Worm (Caenorhabditis elegans) whole organism, L4 larva: ENCODE results near the gene srh-74.

ENCODE experiments used
- F10B5.3 ChIP-seq: sonication (generic microtip); optimal IDR thresholded peaks from 2 replicates; lab custom pipeline; 2016; ENCODE audit warnings: mild to moderate bottlenecking, missing genetic modification characterization, missing compliant biosample characterization
- T20F7.1 ChIP-seq: fragments of 200-800 bp; sonication (Bioruptor generic); optimal IDR thresholded peaks from 2 replicates; lab custom pipeline; 2018; ENCODE audit warnings: mild to moderate bottlenecking, missing genetic modification characterization, missing compliant biosample characterization
- T26A8.4 ChIP-seq: fragments of 200-800 bp; sonication (Bioruptor generic); IDR thresholded peaks from 2 replicates; pipeline ENCODE4 v1.3.6; 2022; ENCODE audit warnings: missing genetic modification characterization, missing compliant biosample characterization
- Y105C5A.15 ChIP-seq: fragments of 200-800 bp; sonication (Bioruptor generic); IDR thresholded peaks from 2 replicates; pipeline ENCODE4 v1.3.6; 2022; ENCODE audit warnings: missing genetic modification characterization, missing compliant biosample characterization
- Y5F2A.4 ChIP-seq: fragments of 200-800 bp; sonication (Bioruptor generic); optimal IDR thresholded peaks from 2 replicates; lab custom pipeline; 2018; ENCODE audit warnings: mild to moderate bottlenecking, missing genetic modification characterization, missing compliant biosample characterization
- Y75B8A.6 ChIP-seq: fragments of 200-800 bp; sonication (Bioruptor generic); IDR thresholded peaks from 2 replicates; pipeline ENCODE4 v1.3.6; 2022; ENCODE audit warnings: missing genetic modification reagents, missing genetic modification characterization, missing compliant biosample characterization
- ama-1 ChIP-seq: fragments of 150-350 bp; optimal IDR thresholded peaks from 2 replicates; lab custom pipeline; 2014; ENCODE audit warnings: inconsistent platforms, mixed read lengths
- attf-4 ChIP-seq: sonication (generic microtip); optimal IDR thresholded peaks from 3 replicates; lab custom pipeline; 2017; ENCODE audit warnings: missing biosample characterization, missing genetic modification characterization
- ceh-20 ChIP-seq: fragments of 200-800 bp; sonication (Bioruptor generic); IDR thresholded peaks from 2 replicates; pipeline ENCODE4 v1.3.6; 2022; ENCODE audit warnings: missing genetic modification reagents, missing genetic modification characterization, missing compliant biosample characterization
- ceh-62 ChIP-seq: sonication (generic microtip); optimal IDR thresholded peaks from 2 replicates; lab custom pipeline; 2017; ENCODE audit warnings: missing biosample characterization, missing genetic modification characterization
- ces-1 ChIP-seq: fragments of 150-350 bp; sonication (generic microtip); optimal IDR thresholded peaks from 4 replicates; lab custom pipeline; 2014; ENCODE audit warnings: missing biosample characterization, missing genetic modification reagents, missing genetic modification characterization
- daf-12 ChIP-seq: fragments of 150-350 bp; optimal IDR thresholded peaks from 2 replicates; lab custom pipeline; 2014; ENCODE audit warnings: missing biosample characterization, missing genetic modification reagents, missing genetic modification characterization
- dmd-6 ChIP-seq: fragments of 200-800 bp; sonication (Bioruptor generic); IDR thresholded peaks from 2 replicates; pipeline ENCODE4 v1.3.6; 2022; ENCODE audit warnings: missing genetic modification reagents, missing genetic modification characterization, missing compliant biosample characterization
- dmd-9 ChIP-seq: fragments of 200-800 bp; sonication (Bioruptor generic); IDR thresholded peaks from 2 replicates; pipeline ENCODE4 v1.3.6; 2022; ENCODE audit warnings: missing genetic modification reagents, missing genetic modification characterization, missing compliant biosample characterization
- dve-1 ChIP-seq: sonication (generic microtip); optimal IDR thresholded peaks from 2 replicates; lab custom pipeline; 2017; ENCODE audit warnings: antibody characterized with exemption, mild to moderate bottlenecking, missing genetic modification characterization, missing compliant biosample characterization; ENCODE audit not compliant: insufficient read depth
- fkh-10 ChIP-seq: fragments of 150-350 bp; optimal IDR thresholded peaks from 2 replicates; lab custom pipeline; 2014; ENCODE audit warnings: missing biosample characterization, missing genetic modification reagents, missing genetic modification characterization
- fos-1 ChIP-seq: fragments of 150-350 bp; optimal IDR thresholded peaks from 2 replicates; lab custom pipeline; 2014; ENCODE audit warnings: missing biosample characterization, missing genetic modification characterization
- gei-8 ChIP-seq: fragments of 200-800 bp; sonication (Bioruptor generic); optimal IDR thresholded peaks from 2 replicates; lab custom pipeline; 2018; ENCODE audit warnings: mild to moderate bottlenecking, missing genetic modification characterization, missing compliant biosample characterization
- hlh-11 ChIP-seq: fragments of 200-800 bp; sonication (Bioruptor generic); optimal IDR thresholded peaks from 2 replicates; lab custom pipeline; 2018; ENCODE audit warnings: mild to moderate bottlenecking, missing genetic modification characterization, missing compliant biosample characterization
- hlh-30 ChIP-seq: sonication (generic microtip); optimal IDR thresholded peaks from 2 replicates; lab custom pipeline; 2017; ENCODE audit warnings: antibody characterized with exemption, mild to moderate bottlenecking, missing genetic modification characterization, missing compliant biosample characterization; ENCODE audit not compliant: insufficient read depth
- jun-1 ChIP-seq: fragments of 150-350 bp; optimal IDR thresholded peaks from 2 replicates; lab custom pipeline; 2014; ENCODE audit warnings: missing biosample characterization, missing genetic modification reagents, missing genetic modification characterization
- lim-7 ChIP-seq: fragments of 200-800 bp; sonication (Bioruptor generic); IDR thresholded peaks from 2 replicates; pipeline ENCODE4 v1.3.6; 2022; ENCODE audit warnings: missing genetic modification characterization, missing compliant biosample characterization
- lin-1 ChIP-seq: fragments of 200-800 bp; sonication (Bioruptor generic); IDR thresholded peaks from 2 replicates; pipeline ENCODE4 v1.3.6; 2022; ENCODE audit warnings: missing genetic modification reagents, missing genetic modification characterization, missing compliant biosample characterization
- lin-38 ChIP-seq: fragments of 200-800 bp; sonication (Bioruptor generic); IDR thresholded peaks from 2 replicates; pipeline ENCODE4 v1.3.6; 2022; ENCODE audit warnings: missing genetic modification reagents, missing genetic modification characterization, missing compliant biosample characterization
- madf-5 ChIP-seq, 2 experiments: fragments of 200-800 bp; sonication (Bioruptor generic); IDR thresholded peaks; 2 replicates each; pipeline ENCODE4 v1.3.6; 2022; ENCODE audit warnings: missing compliant biosample characterization in 2 of 2, missing genetic modification characterization in 2 of 2
- madf-9 ChIP-seq: fragments of 200-800 bp; sonication (Bioruptor generic); conservative IDR thresholded peaks from 2 replicates; pipeline ENCODE4 v1.3.6; 2022; ENCODE audit warnings: missing genetic modification reagents, missing genetic modification characterization, missing compliant biosample characterization
- mdt-29 ChIP-seq: fragments of 200-800 bp; sonication (Bioruptor generic); IDR thresholded peaks from 2 replicates; pipeline ENCODE4 v1.3.6; 2022; ENCODE audit warnings: missing genetic modification reagents, missing genetic modification characterization, missing compliant biosample characterization
- mep-1 ChIP-seq: fragments of 150-350 bp; sonication (generic microtip); optimal IDR thresholded peaks from 3 replicates; lab custom pipeline; 2014; ENCODE audit warnings: missing biosample characterization, missing genetic modification characterization
- nhr-10 ChIP-seq: fragments of 150-350 bp; optimal IDR thresholded peaks from 2 replicates; lab custom pipeline; 2014; ENCODE audit warnings: missing biosample characterization, missing genetic modification characterization
- nhr-102 ChIP-seq: sonication (generic microtip); optimal IDR thresholded peaks from 2 replicates; lab custom pipeline; 2016; ENCODE audit warnings: mild to moderate bottlenecking, missing genetic modification characterization, moderate library complexity, missing compliant biosample characterization
- nhr-25 ChIP-seq: sonication (generic microtip); optimal IDR thresholded peaks from 2 replicates; lab custom pipeline; 2017; ENCODE audit warnings: missing genetic modification characterization, mild to moderate bottlenecking, missing compliant biosample characterization, antibody characterized with exemption, moderate library complexity, borderline replicate concordance; ENCODE audit not compliant: insufficient read depth
- nhr-48 ChIP-seq: sonication (generic microtip); optimal IDR thresholded peaks from 2 replicates; lab custom pipeline; 2016; ENCODE audit warnings: mild to moderate bottlenecking, missing genetic modification characterization, missing compliant biosample characterization
- pha-4 ChIP-seq, 2 experiments: fragments of 150-350 bp in 1 of 2; fragments of 200-800 bp in 1 of 2; sonication (Bioruptor generic) in 1 of 2; IDR thresholded peaks in 1 of 2; optimal IDR thresholded peaks in 1 of 2; 2 replicates each; pipeline versions ENCODE4 v1.3.6 to Lab custom; 2014 to 2022; ENCODE audit warnings: missing genetic modification characterization in 2 of 2, missing genetic modification reagents in 2 of 2, missing biosample characterization in 1 of 2, missing compliant biosample characterization in 1 of 2
- php-3 ChIP-seq: fragments of 200-800 bp; sonication (Bioruptor generic); IDR thresholded peaks from 2 replicates; pipeline ENCODE4 v1.3.6; 2022; ENCODE audit warnings: missing genetic modification reagents, missing genetic modification characterization, missing compliant biosample characterization
- rbr-2 ChIP-seq: sonication (generic microtip); optimal IDR thresholded peaks from 2 replicates; lab custom pipeline; 2016; ENCODE audit warnings: missing genotype, missing genetic modification characterization, missing compliant biosample characterization
- saeg-2 ChIP-seq: fragments of 200-800 bp; sonication (Bioruptor generic); IDR thresholded peaks from 2 replicates; pipeline ENCODE4 v1.3.6; 2022; ENCODE audit warnings: missing genetic modification reagents, missing genetic modification characterization, missing compliant biosample characterization
- sdz-12 ChIP-seq: fragments of 200-800 bp; sonication (Bioruptor generic); optimal IDR thresholded peaks from 2 replicates; lab custom pipeline; 2018; ENCODE audit warnings: mild to moderate bottlenecking, missing genetic modification characterization, missing compliant biosample characterization
- set-16 ChIP-seq: fragments of 200-800 bp; sonication (Bioruptor generic); IDR thresholded peaks from 2 replicates; pipeline ENCODE4 v1.3.6; 2022; ENCODE audit warnings: missing genetic modification reagents, missing genetic modification characterization, missing compliant biosample characterization
- snpc-1.2 ChIP-seq: fragments of 200-800 bp; sonication (Bioruptor generic); IDR thresholded peaks from 2 replicates; pipeline ENCODE4 v1.3.6; 2022; ENCODE audit warnings: missing genetic modification reagents, missing genetic modification characterization, missing compliant biosample characterization
- spr-3 ChIP-seq: fragments of 200-800 bp; sonication (Bioruptor generic); optimal IDR thresholded peaks from 2 replicates; lab custom pipeline; 2018; ENCODE audit warnings: mild to moderate bottlenecking, missing genetic modification characterization, missing compliant biosample characterization
- tag-97 ChIP-seq: fragments of 200-800 bp; sonication (Bioruptor generic); IDR thresholded peaks from 2 replicates; pipeline ENCODE4 v1.3.6; 2022; ENCODE audit warnings: missing genetic modification characterization, missing compliant biosample characterization
- tra-1 ChIP-seq: fragments of 200-800 bp; sonication (Bioruptor generic); IDR thresholded peaks from 2 replicates; pipeline ENCODE4 v1.3.6; 2022; ENCODE audit warnings: missing genetic modification reagents, missing genetic modification characterization, missing compliant biosample characterization
- unc-39 ChIP-seq: sonication (generic microtip); optimal IDR thresholded peaks from 2 replicates; lab custom pipeline; 2017; ENCODE audit warnings: missing biosample characterization, missing genetic modification characterization
- unc-62 ChIP-seq, 3 experiments: fragments of 150-350 bp in 1 of 3; sonication (generic microtip); optimal IDR thresholded peaks in 2 of 3; peaks in 1 of 3; 1 replicate in 1 of 3; 2 replicates in 2 of 3; lab custom pipeline; 2014 to 2017; ENCODE audit warnings: missing biosample characterization in 3 of 3, missing genetic modification characterization in 3 of 3, missing genetic modification reagents in 3 of 3, missing genotype in 1 of 3
- vab-7 ChIP-seq: fragments of 200-800 bp; sonication (Bioruptor generic); IDR thresholded peaks from 2 replicates; pipeline ENCODE4 v1.3.6; 2022; ENCODE audit warnings: missing genetic modification reagents, missing genetic modification characterization, missing compliant biosample characterization
- zfp-2 ChIP-seq: sonication (generic microtip); optimal IDR thresholded peaks from 2 replicates; lab custom pipeline; 2016; ENCODE audit warnings: mild to moderate bottlenecking, missing genetic modification characterization, missing compliant biosample characterization
- zfp-3 ChIP-seq: fragments of 200-800 bp; sonication (Bioruptor generic); conservative IDR thresholded peaks from 2 replicates; pipeline ENCODE4 v1.3.6; 2022; ENCODE audit warnings: missing genetic modification reagents, missing genetic modification characterization, missing compliant biosample characterization
- ztf-11 ChIP-seq: fragments of 150-350 bp; optimal IDR thresholded peaks from 2 replicates; lab custom pipeline; 2014; ENCODE audit warnings: missing biosample characterization, missing genetic modification characterization
- ztf-7 ChIP-seq: fragments of 150-350 bp; optimal IDR thresholded peaks from 2 replicates; lab custom pipeline; 2014; ENCODE audit warnings: missing biosample characterization, missing genetic modification characterization

srh-74 gene

ce11 chrV:11080345-11081102, 31.9 kb upstream of the srh-74 start, which contains the start of gene act-1 (continued):
- TF ChIP-seq nhr-10 (tag; lab: Kevin White, UChicago) (no peak), mep-1 (tag; lab: Kevin White, UChicago) (no peak), nhr-102 (no peak), T20F7.1 (GFP tag; lab: Kevin White, UChicago) (no peak), Y5F2A.4 (no peak), F10B5.3 (tag; lab: Kevin White, UChicago) (no peak), ceh-62 (tag; lab: Kevin White, UChicago) (no peak), hlh-11 (tag; lab: Kevin White, UChicago) (peak; percentile 34), Y75B8A.6 (GFP tag; lab: Robert Waterston, UW) (no peak), nhr-25 (tag; lab: Kevin White, UChicago) (no peak), nhr-48 (no peak), dmd-9 (GFP tag; lab: Robert Waterston, UW) (no peak), spr-3 (GFP tag; lab: Kevin White, UChicago) (no peak), daf-12 (no peak), unc-62 (GFP tag; optimal IDR thresholded peaks at IDR 0.05 in 1 of 2; lab: Kevin White, UChicago) (peak in 1 of 2 experiments; percentile 54), unc-62 (tag; optimal IDR thresholded peaks at IDR 0.05; lab: Kevin White, UChicago) (no peak), dmd-6 (GFP tag; lab: Robert Waterston, UW) (0 out of 2 replicates have a peak, but pooled peaks have one; percentile 41), Y105C5A.15 (GFP tag; lab: Robert Waterston, UW) (no peak), ces-1 (GFP tag; lab: Kevin White, UChicago) (no peak), lin-38 (GFP tag; lab: Robert Waterston, UW) (no peak), saeg-2 (GFP tag; lab: Robert Waterston, UW) (no peak), T26A8.4 (GFP tag; lab: Robert Waterston, UW) (no peak), gei-8 (no peak), lin-1 (no peak), sdz-12 (GFP tag; lab: Kevin White, UChicago) (no peak), madf-5 (GFP tag; IDR thresholded peaks at IDR 0.05; lab: Robert Waterston, UW) (no peak), tag-97 (GFP tag; lab: Robert Waterston, UW) (no peak), ceh-20 (GFP tag; lab: Robert Waterston, UW) (no peak), tra-1 (GFP tag; lab: Robert Waterston, UW) (no peak), ztf-7 (no peak), pha-4 (GFP tag; IDR thresholded peaks at IDR 0.05; lab: Robert Waterston, UW) (no peak), pha-4 (tag; optimal IDR thresholded peaks at IDR 0.05; lab: Kevin White, UChicago) (no peak), lim-7 (GFP tag; lab: Robert Waterston, UW) (no peak), rbr-2 (tag; lab: Kevin White, UChicago) (no peak), snpc-1.2 (no peak), set-16 (0 out of 2 replicates have a peak, but pooled peaks have one; percentile 13), mdt-29 (no peak), madf-9 (GFP tag; lab: Robert Waterston, UW) (no peak), attf-4 (tag; lab: Kevin White, UChicago) (no peak), zfp-2 (tag; lab: Kevin White, UChicago) (no peak), zfp-3 (GFP tag; lab: Robert Waterston, UW) (no peak), fos-1 (no peak), hlh-30 (no peak), fkh-10 (no peak), unc-39 (tag; lab: Kevin White, UChicago) (no peak), jun-1 (tag; lab: Kevin White, UChicago) (no peak), dve-1 (tag; lab: Kevin White, UChicago) (peak; percentile 26), ztf-11 (tag; lab: Kevin White, UChicago) (no peak), ama-1 (lab: Kevin White, UChicago) (peak; percentile 5), php-3 (GFP tag; lab: Robert Waterston, UW) (no peak), vab-7 (GFP tag; lab: Robert Waterston, UW) (no peak)
